Worm (Caenorhabditis elegans): ENCODE measurements around the gene F01D5.10.

The F01D5.10 gene

ce11 chrII:14049097-14049496 is 28.0 kb upstream of the F01D5.10 start (continued):
- TF ChIP-seq nhr-28 (tag; optimal IDR thresholded peaks at IDR 0.05) (peak; percentile 98), fkh-10 (GFP tag; optimal IDR thresholded peaks at IDR 0.05) (no peak), mdt-29 (GFP tag; IDR thresholded peaks at IDR 0.05) (no peak), lin-13 (GFP tag; optimal IDR thresholded peaks at IDR 0.05) (peak; percentile 15)

- 0 out of 2 replicates have a peak, but pooled peaks have one; percentile 21 for TF ChIP-seq nhr-42 (GFP tag; IDR thresholded peaks at IDR 0.05)
- no peak for TF ChIP-seq ama-1 (optimal IDR thresholded peaks at IDR 0.05)
- no peak for TF ChIP-seq lin-39 (tag; optimal IDR thresholded peaks at IDR 0.05)
- TF ChIP-seq dmd-8 (GFP tag; IDR thresholded peaks at IDR 0.05): no peak
- TF ChIP-seq ceh-28 (tag; optimal IDR thresholded peaks at IDR 0.05): no peak
- no peak for TF ChIP-seq attf-4 (tag; optimal IDR thresholded peaks at IDR 0.05)
- no peak for TF ChIP-seq spr-3 (GFP tag; optimal IDR thresholded peaks at IDR 0.05)
- TF ChIP-seq lin-13 (GFP tag; optimal IDR thresholded peaks at IDR 0.05): no peak
- no peak for TF ChIP-seq ZK546.5 (tag; optimal IDR thresholded peaks at IDR 0.05)
- peak; percentile 22 for TF ChIP-seq nhr-28 (tag; optimal IDR thresholded peaks at IDR 0.05)
- no peak for TF ChIP-seq lin-15B (tag; optimal IDR thresholded peaks at IDR 0.05)
- no peak for TF ChIP-seq Y105C5A.15 (GFP tag; IDR thresholded peaks at IDR 0.05)
- TF ChIP-seq D1046.2 (GFP tag; IDR thresholded peaks at IDR 0.05): peak; percentile 63; the same call in 1 of the 2 replicates
- TF ChIP-seq zfp-3 (GFP tag; conservative IDR thresholded peaks at IDR 0.05): no peak
- TF ChIP-seq daf-19 (GFP tag; conservative IDR thresholded peaks at IDR 0.05): no peak
- TF ChIP-seq nhr-11 (tag; optimal IDR thresholded peaks at IDR 0.05): no peak
- TF ChIP-seq tra-1 (GFP tag; IDR thresholded peaks at IDR 0.05): no peak
- peak in 1 of 2 experiments; percentile 28 for TF ChIP-seq daf-16 (GFP tag; optimal IDR thresholded peaks at IDR 0.05)
- no peak for TF ChIP-seq daf-16 (tag; optimal IDR thresholded peaks at IDR 0.05)
- TF ChIP-seq nhr-25 (tag; optimal IDR thresholded peaks at IDR 0.05; ENCODE audit: borderline replicate concordance, insufficient read depth): no peak
Observed at ce11 chrII:14046491-14046890, 25.4 kb upstream of the F01D5.10 start.

ce11 chrII:14045934-14046470 is 24.9 kb upstream of the F01D5.10 start:
- no peak for TF ChIP-seq arid-1 (GFP tag; conservative IDR thresholded peaks at IDR 0.05)
- TF ChIP-seq aha-1 (tag): peak; percentile 50
- TF ChIP-seq zag-1 (tag; optimal IDR thresholded peaks at IDR 0.05): no peak
- no peak for TF ChIP-seq mdl-1 (tag; optimal IDR thresholded peaks at IDR 0.05)
- TF ChIP-seq F37D6.2 (tag; optimal IDR thresholded peaks at IDR 0.05): no peak
- no peak for TF ChIP-seq snpc-4 (tag; optimal IDR thresholded peaks at IDR 0.05)
- no peak for TF ChIP-seq egl-43 (GFP tag; IDR thresholded peaks at IDR 0.05)

ce11 chrII:14045235-14045634 is 24.1 kb upstream of the F01D5.10 start:
- TF ChIP-seq aly-2 (tag; optimal IDR thresholded peaks at IDR 0.05) (no peak), hlh-11 (tag; optimal IDR thresholded peaks at IDR 0.05) (peak; percentile 36), daf-16 (GFP tag; optimal IDR thresholded peaks at IDR 0.05) (no peak), daf-16 (tag; optimal IDR thresholded peaks at IDR 0.05) (peak; percentile 71), dmd-6 (GFP tag; IDR thresholded peaks at IDR 0.05) (peak; percentile 30), nhr-77 (tag; optimal IDR thresholded peaks at IDR 0.05) (no peak), nhr-42 (GFP tag; IDR thresholded peaks at IDR 0.05) (0 out of 2 replicates have a peak, but pooled peaks have one; percentile 14), nhr-41 (GFP tag; IDR thresholded peaks at IDR 0.05) (no peak), mdl-1 (tag; optimal IDR thresholded peaks at IDR 0.05) (peak in 1 of 2 experiments; percentile 23), hlh-30 (tag; optimal IDR thresholded peaks at IDR 0.05; ENCODE audit: insufficient read depth) (peak; percentile 30), dve-1 (tag; optimal IDR thresholded peaks at IDR 0.05; ENCODE audit: insufficient read depth) (peak; percentile 30)
